Fruit fly (Drosophila melanogaster): ENCODE results near the gene Scsalpha1.
A peak's percentile ranks its signal among the peaks of the same experiment; 100 is the strongest.

Scsalpha1 gene

DNA sequence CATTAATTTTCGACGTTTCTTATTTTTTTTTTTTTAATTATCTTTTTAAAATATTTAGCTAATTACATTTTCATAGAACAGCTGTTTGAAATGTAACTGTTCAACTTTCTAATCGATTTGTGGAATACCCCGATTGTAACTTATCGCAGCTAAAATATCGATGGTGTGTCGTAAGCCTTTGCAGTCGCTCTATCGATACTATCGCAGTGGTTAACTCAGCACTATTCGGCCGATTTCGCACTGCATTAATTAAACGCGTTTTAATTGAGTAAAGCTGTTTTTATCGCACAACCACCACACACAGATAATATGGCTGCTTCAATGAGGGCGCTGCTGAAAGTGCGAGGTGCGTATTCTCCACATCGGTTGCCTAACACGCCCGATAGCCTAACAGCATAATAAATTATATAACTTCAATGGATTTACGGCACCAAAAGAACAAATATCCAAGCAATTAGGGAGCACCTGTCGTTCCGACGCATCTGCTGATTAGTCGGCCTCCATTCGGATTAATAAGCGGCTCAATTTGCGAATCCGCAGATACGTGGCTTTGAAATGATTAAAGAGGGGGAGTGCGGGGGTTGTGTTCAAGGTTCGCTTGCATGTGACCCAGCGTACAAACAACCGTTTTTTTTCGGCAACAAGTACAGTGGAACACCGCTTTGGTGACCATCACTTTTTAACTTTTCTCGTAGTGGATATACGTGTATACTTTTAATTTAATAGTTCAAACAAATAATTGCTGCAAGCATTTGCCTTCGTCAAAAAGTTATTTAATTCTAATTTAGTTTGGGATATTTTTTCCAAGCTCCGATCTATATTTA lies at the start of gene Scsalpha1 (continued):
- peak in 1 of 2 experiments; percentile 7 for TF ChIP-seq chif (GFP tag; optimal IDR thresholded peaks at IDR 0.05)
- TF ChIP-seq CG2712 (tag; optimal IDR thresholded peaks at IDR 0.05): peak; percentile 37
- TF ChIP-seq CG18764 (GFP tag; optimal IDR thresholded peaks at IDR 0.05): peak; percentile 6
- peak; percentile 8 for TF ChIP-seq CG9609 (GFP tag; optimal IDR thresholded peaks at IDR 0.05)
- TF ChIP-seq ewg (GFP tag; optimal IDR thresholded peaks at IDR 0.05): no peak
- TF ChIP-seq inv (GFP tag; IDR thresholded peaks at IDR 0.05; ENCODE audit: partially characterized antibody): peak; percentile 99
- no peak for TF ChIP-seq CG15696 (tag; optimal IDR thresholded peaks at IDR 0.05)
- TF ChIP-seq CG18476 (GFP tag; optimal IDR thresholded peaks at IDR 0.05): no peak
- peak; percentile 13 for TF ChIP-seq mirr (GFP tag; optimal IDR thresholded peaks at IDR 0.05)
- TF ChIP-seq ind (GFP tag; optimal IDR thresholded peaks at IDR 0.05): peak; percentile 32
- TF ChIP-seq Doc2 (GFP tag; IDR thresholded peaks at IDR 0.05): no peak
- no peak for TF ChIP-seq Max (GFP tag; optimal IDR thresholded peaks at IDR 0.05)
- TF ChIP-seq trh (GFP tag; optimal IDR thresholded peaks at IDR 0.05): no peak
- peak; percentile 63 for TF ChIP-seq CG12659 (GFP tag; optimal IDR thresholded peaks at IDR 0.05)
- TF ChIP-seq ap (GFP tag; IDR thresholded peaks at IDR 0.05): no peak; the same call in 1 of the 2 replicates
- no peak for TF ChIP-seq kay (GFP tag; optimal IDR thresholded peaks at IDR 0.05)
- peak; percentile 18; the same call in 1 of the 2 replicates for TF ChIP-seq gsb (GFP tag; IDR thresholded peaks at IDR 0.05)
- TF ChIP-seq ham (GFP tag; IDR thresholded peaks at IDR 0.05): no peak
- no peak for TF ChIP-seq CG4730 (GFP tag; IDR thresholded peaks at IDR 0.05)
- TF ChIP-seq hb (GFP tag; IDR thresholded peaks at IDR 0.05; ENCODE audit: partially characterized antibody): peak; percentile 99
- no peak for TF ChIP-seq insv (GFP tag; optimal IDR thresholded peaks at IDR 0.05)
- no peak for TF ChIP-seq Asciz (GFP tag; optimal IDR thresholded peaks at IDR 0.05)
- peak; percentile 53; the same call in 1 of the 2 replicates for TF ChIP-seq Awh (GFP tag; IDR thresholded peaks at IDR 0.05)
- no peak for TF ChIP-seq Usf (GFP tag; optimal IDR thresholded peaks at IDR 0.05)
- TF ChIP-seq zen (tag; optimal IDR thresholded peaks at IDR 0.05): peak; percentile 91
- no peak for TF ChIP-seq cas (GFP tag; IDR thresholded peaks at IDR 0.05)
- peak; percentile 12 for TF ChIP-seq Hand (GFP tag; optimal IDR thresholded peaks at IDR 0.05)
- TF ChIP-seq CG32772 (GFP tag; IDR thresholded peaks at IDR 0.05): peak; percentile 37; the same call in 1 of the 2 replicates
- TF ChIP-seq vfl (GFP tag; optimal IDR thresholded peaks at IDR 0.05): no peak
- TF ChIP-seq CG14014 (GFP tag; IDR thresholded peaks at IDR 0.05): peak; percentile 57; the same call in 1 of the 2 replicates
- TF ChIP-seq CG9876 (GFP tag; optimal IDR thresholded peaks at IDR 0.05): no peak
- no peak for TF ChIP-seq CG6854 (GFP tag; optimal IDR thresholded peaks at IDR 0.05)
- peak; percentile 23; the same call in 1 of the 2 replicates for TF ChIP-seq Adf1 (GFP tag; IDR thresholded peaks at IDR 0.05)
- TF ChIP-seq Atf6 (GFP tag; IDR thresholded peaks at IDR 0.05): peak; percentile 70; the same call in 1 of the 2 replicates
- peak; percentile 9 for TF ChIP-seq odd (GFP tag; optimal IDR thresholded peaks at IDR 0.05)
- no peak for TF ChIP-seq CG31224 (GFP tag; IDR thresholded peaks at IDR 0.05)
- TF ChIP-seq sug (tag; optimal IDR thresholded peaks at IDR 0.05): peak; percentile 46
- TF ChIP-seq CG2889 (GFP tag; IDR thresholded peaks at IDR 0.05): no peak
- no peak for TF ChIP-seq Spps (tag; optimal IDR thresholded peaks at IDR 0.05)
- TF ChIP-seq fd96Cb (tag; optimal IDR thresholded peaks at IDR 0.05): peak; percentile 16
- TF ChIP-seq CG34376 (GFP tag; optimal IDR thresholded peaks at IDR 0.05): peak; percentile 15
- TF ChIP-seq H2.0 (GFP tag; IDR thresholded peaks at IDR 0.05): peak; percentile 42; the same call in 1 of the 2 replicates
- no peak for TF ChIP-seq ab (GFP tag; optimal IDR thresholded peaks at IDR 0.05)
- TF ChIP-seq crp (GFP tag; optimal IDR thresholded peaks at IDR 0.05): peak; percentile 6 to 82
- TF ChIP-seq CG8478 (optimal IDR thresholded peaks at IDR 0.05): no peak
- TF ChIP-seq CG14860 (GFP tag; IDR thresholded peaks at IDR 0.05; ENCODE audit: partially characterized antibody): peak; percentile 98
- TF ChIP-seq sqz (GFP tag; optimal IDR thresholded peaks at IDR 0.05): peak; percentile 71
- no peak for TF ChIP-seq Lim3 (GFP tag; IDR thresholded peaks at IDR 0.05)
- TF ChIP-seq Ssrp (tag; optimal IDR thresholded peaks at IDR 0.05): peak; percentile 3

All from whole organism, embryonic.